Worm (Caenorhabditis elegans): ENCODE measurements around the gene ada-2.

DNA sequence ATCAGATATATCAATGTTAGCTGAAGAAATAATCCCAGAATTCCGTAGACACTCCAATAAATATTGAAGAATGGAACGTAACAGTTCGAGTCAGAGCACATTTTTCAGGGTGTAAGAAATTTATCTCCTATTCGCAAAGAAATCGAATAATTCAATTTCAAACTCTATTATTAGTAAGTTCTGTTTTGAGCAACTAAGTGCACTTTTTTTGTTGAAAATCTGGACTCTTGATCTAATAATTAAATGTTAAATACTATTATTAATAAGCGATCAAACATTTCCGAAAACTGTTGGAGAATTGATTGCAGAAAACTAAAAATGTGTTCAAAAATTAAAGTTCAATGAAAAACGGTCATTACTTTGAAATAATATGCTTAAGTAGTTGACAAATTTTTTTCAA lies 48.9 kb upstream of the ada-2 start, which contains the start of gene srd-56:
- TF ChIP-seq ets-5 (GFP tag; IDR thresholded peaks at IDR 0.05) (no peak), egl-27 (tag; optimal IDR thresholded peaks at IDR 0.05) (no peak), lin-39 (tag; optimal IDR thresholded peaks at IDR 0.05) (no peak), ama-1 (optimal IDR thresholded peaks at IDR 0.05) (no peak), nhr-20 (tag; optimal IDR thresholded peaks at IDR 0.05) (no peak), nhr-237 (tag; optimal IDR thresholded peaks at IDR 0.05) (no peak), nhr-76 (tag; optimal IDR thresholded peaks at IDR 0.05) (no peak), unc-62 (GFP tag; optimal IDR thresholded peaks at IDR 0.05) (no peak), zag-1 (tag; optimal IDR thresholded peaks at IDR 0.05) (no peak), elt-2 (tag; optimal IDR thresholded peaks at IDR 0.05) (no peak)

Data from whole organism, L1 larva.